Worm (Caenorhabditis elegans) whole organism, L4 larva: ENCODE results near the gene arrd-9.

Experiments used
- F26F4.8 ChIP-seq: fragments of 200-800 bp; sonication (Bioruptor generic); conservative IDR thresholded peaks from 2 replicates; pipeline ENCODE4 v1.3.6; 2022; ENCODE audit warnings: missing genetic modification characterization, missing compliant biosample characterization
- F44E2.7 ChIP-seq: fragments of 200-800 bp; sonication (Bioruptor generic); IDR thresholded peaks from 2 replicates; pipeline ENCODE4 v2.1.2; 2022; ENCODE audit warnings: missing genetic modification characterization, missing compliant biosample characterization
- F49E8.2 ChIP-seq: sonication (generic microtip); optimal IDR thresholded peaks from 2 replicates; lab custom pipeline; 2016; ENCODE audit warnings: missing compliant biosample characterization, mild to moderate bottlenecking, missing genetic modification characterization, borderline replicate concordance
- T20F7.1 ChIP-seq: fragments of 200-800 bp; sonication (Bioruptor generic); optimal IDR thresholded peaks from 2 replicates; lab custom pipeline; 2018; ENCODE audit warnings: mild to moderate bottlenecking, missing genetic modification characterization, missing compliant biosample characterization
- Y5F2A.4 ChIP-seq: fragments of 200-800 bp; sonication (Bioruptor generic); optimal IDR thresholded peaks from 2 replicates; lab custom pipeline; 2018; ENCODE audit warnings: mild to moderate bottlenecking, missing genetic modification characterization, missing compliant biosample characterization
- Y75B8A.6 ChIP-seq: fragments of 200-800 bp; sonication (Bioruptor generic); IDR thresholded peaks from 2 replicates; pipeline ENCODE4 v1.3.6; 2022; ENCODE audit warnings: missing genetic modification reagents, missing genetic modification characterization, missing compliant biosample characterization
- aha-1 ChIP-seq: fragments of 150-350 bp; peaks from one replicate; lab custom pipeline; 2014; ENCODE audit warnings: missing biosample characterization, missing genetic modification characterization
- ceh-28 ChIP-seq: fragments of 150-350 bp; optimal IDR thresholded peaks from 2 replicates; lab custom pipeline; 2014; ENCODE audit warnings: missing biosample characterization, missing genetic modification reagents, missing genetic modification characterization
- ceh-44 ChIP-seq: fragments of 200-800 bp; sonication (Bioruptor generic); IDR thresholded peaks from 2 replicates; pipeline ENCODE4 v1.3.6; 2022; ENCODE audit warnings: missing genetic modification reagents, missing genetic modification characterization, missing compliant biosample characterization
- cey-2 ChIP-seq: sonication (generic microtip); optimal IDR thresholded peaks from 3 replicates; lab custom pipeline; 2017; ENCODE audit warnings: missing genetic modification characterization, mild to moderate bottlenecking, missing compliant biosample characterization, antibody characterized with exemption, borderline replicate concordance; ENCODE audit not compliant: insufficient read depth
- daf-12 ChIP-seq: fragments of 150-350 bp; optimal IDR thresholded peaks from 2 replicates; lab custom pipeline; 2014; ENCODE audit warnings: missing biosample characterization, missing genetic modification reagents, missing genetic modification characterization
- daf-19 ChIP-seq: fragments of 200-800 bp; sonication (Bioruptor generic); conservative IDR thresholded peaks from 2 replicates; pipeline ENCODE4 v1.3.6; 2022; ENCODE audit warnings: missing genetic modification characterization, missing compliant biosample characterization
- duxl-1 ChIP-seq: sonication (generic microtip); optimal IDR thresholded peaks from 2 replicates; lab custom pipeline; 2016; ENCODE audit warnings: mild to moderate bottlenecking, missing genetic modification characterization, moderate library complexity, missing compliant biosample characterization; ENCODE audit not compliant: poor library complexity
- egl-27 ChIP-seq: sonication (generic microtip); optimal IDR thresholded peaks from 3 replicates; lab custom pipeline; 2017; ENCODE audit warnings: missing biosample characterization, missing genetic modification reagents, missing genetic modification characterization
- egl-43 ChIP-seq: fragments of 200-800 bp; sonication (Bioruptor generic); IDR thresholded peaks from 2 replicates; pipeline ENCODE4 v1.3.6; 2022; ENCODE audit warnings: missing genetic modification reagents, missing genetic modification characterization, missing compliant biosample characterization
- fkh-10 ChIP-seq: fragments of 150-350 bp; optimal IDR thresholded peaks from 2 replicates; lab custom pipeline; 2014; ENCODE audit warnings: missing biosample characterization, missing genetic modification reagents, missing genetic modification characterization
- hif-1 ChIP-seq, 2 experiments: sonication (generic microtip); optimal IDR thresholded peaks; 2 replicates each; lab custom pipeline; 2016 to 2017; ENCODE audit warnings: missing compliant biosample characterization in 2 of 2, missing genetic modification characterization in 2 of 2, missing genetic modification reagents in 2 of 2, missing genotype in 2 of 2, mild to moderate bottlenecking in 1 of 2
- hlh-11 ChIP-seq: fragments of 200-800 bp; sonication (Bioruptor generic); optimal IDR thresholded peaks from 2 replicates; lab custom pipeline; 2018; ENCODE audit warnings: mild to moderate bottlenecking, missing genetic modification characterization, missing compliant biosample characterization
- hmg-1.1 ChIP-seq: fragments of 200-800 bp; sonication (Bioruptor generic); IDR thresholded peaks from 2 replicates; pipeline ENCODE4 v1.3.6; 2022; ENCODE audit warnings: missing genetic modification reagents, missing genetic modification characterization, missing compliant biosample characterization
- lin-1 ChIP-seq: fragments of 200-800 bp; sonication (Bioruptor generic); IDR thresholded peaks from 2 replicates; pipeline ENCODE4 v1.3.6; 2022; ENCODE audit warnings: missing genetic modification reagents, missing genetic modification characterization, missing compliant biosample characterization
- lin-29 ChIP-seq: fragments of 200-800 bp; sonication (Bioruptor generic); IDR thresholded peaks from 2 replicates; pipeline ENCODE4 v1.3.6; 2022; ENCODE audit warnings: missing genetic modification reagents, missing genetic modification characterization, missing compliant biosample characterization
- lin-39 ChIP-seq: fragments of 150-350 bp; optimal IDR thresholded peaks from 2 replicates; lab custom pipeline; 2014; ENCODE audit warnings: missing biosample characterization, missing genetic modification reagents, missing genetic modification characterization
- madf-9 ChIP-seq: fragments of 200-800 bp; sonication (Bioruptor generic); conservative IDR thresholded peaks from 2 replicates; pipeline ENCODE4 v1.3.6; 2022; ENCODE audit warnings: missing genetic modification reagents, missing genetic modification characterization, missing compliant biosample characterization
- mdl-1 ChIP-seq, 2 experiments: fragments of 150-350 bp in 1 of 2; sonication (generic microtip) in 1 of 2; optimal IDR thresholded peaks; 2 replicates each; lab custom pipeline; 2014 to 2017; ENCODE audit warnings: missing biosample characterization in 2 of 2, missing genetic modification characterization in 2 of 2
- mdt-29 ChIP-seq: fragments of 200-800 bp; sonication (Bioruptor generic); IDR thresholded peaks from 2 replicates; pipeline ENCODE4 v1.3.6; 2022; ENCODE audit warnings: missing genetic modification reagents, missing genetic modification characterization, missing compliant biosample characterization
- mes-2 ChIP-seq: sonication (generic microtip); optimal IDR thresholded peaks from 2 replicates; lab custom pipeline; 2016; ENCODE audit warnings: missing genotype, mild to moderate bottlenecking, missing genetic modification characterization, missing compliant biosample characterization; ENCODE audit not compliant: poor library complexity, severe bottlenecking
- mxl-2 ChIP-seq: fragments of 200-800 bp; sonication (Bioruptor generic); conservative IDR thresholded peaks from 2 replicates; pipeline ENCODE4 v1.3.6; 2022; ENCODE audit warnings: missing genetic modification reagents, missing genetic modification characterization, missing compliant biosample characterization
- mxl-3 ChIP-seq: fragments of 200-800 bp; sonication (Bioruptor generic); optimal IDR thresholded peaks from 2 replicates; lab custom pipeline; 2018; ENCODE audit warnings: mild to moderate bottlenecking, missing genetic modification characterization, missing compliant biosample characterization
- nhr-102 ChIP-seq: sonication (generic microtip); optimal IDR thresholded peaks from 2 replicates; lab custom pipeline; 2016; ENCODE audit warnings: mild to moderate bottlenecking, missing genetic modification characterization, moderate library complexity, missing compliant biosample characterization
- nhr-11 ChIP-seq: fragments of 150-350 bp; optimal IDR thresholded peaks from 2 replicates; lab custom pipeline; 2014; ENCODE audit warnings: missing biosample characterization, missing genetic modification characterization
- nhr-237 ChIP-seq: sonication (generic microtip); optimal IDR thresholded peaks from 2 replicates; lab custom pipeline; 2017; ENCODE audit warnings: missing biosample characterization, missing genetic modification characterization
- nhr-28 ChIP-seq: fragments of 150-350 bp; optimal IDR thresholded peaks from 2 replicates; lab custom pipeline; 2014; ENCODE audit warnings: missing biosample characterization, missing genetic modification characterization
- nhr-42 ChIP-seq: fragments of 200-800 bp; sonication (Bioruptor generic); IDR thresholded peaks from 2 replicates; pipeline ENCODE4 v1.3.6; 2022; ENCODE audit warnings: missing genetic modification characterization, missing compliant biosample characterization
- pha-4 ChIP-seq, 2 experiments: fragments of 150-350 bp in 1 of 2; fragments of 200-800 bp in 1 of 2; sonication (Bioruptor generic) in 1 of 2; IDR thresholded peaks in 1 of 2; optimal IDR thresholded peaks in 1 of 2; 2 replicates each; pipeline versions ENCODE4 v1.3.6 to Lab custom; 2014 to 2022; ENCODE audit warnings: missing genetic modification characterization in 2 of 2, missing genetic modification reagents in 2 of 2, missing biosample characterization in 1 of 2, missing compliant biosample characterization in 1 of 2
- php-3 ChIP-seq: fragments of 200-800 bp; sonication (Bioruptor generic); IDR thresholded peaks from 2 replicates; pipeline ENCODE4 v1.3.6; 2022; ENCODE audit warnings: missing genetic modification reagents, missing genetic modification characterization, missing compliant biosample characterization
- saeg-2 ChIP-seq: fragments of 200-800 bp; sonication (Bioruptor generic); IDR thresholded peaks from 2 replicates; pipeline ENCODE4 v1.3.6; 2022; ENCODE audit warnings: missing genetic modification reagents, missing genetic modification characterization, missing compliant biosample characterization
- snpc-1.2 ChIP-seq: fragments of 200-800 bp; sonication (Bioruptor generic); IDR thresholded peaks from 2 replicates; pipeline ENCODE4 v1.3.6; 2022; ENCODE audit warnings: missing genetic modification reagents, missing genetic modification characterization, missing compliant biosample characterization
- snpc-4 ChIP-seq: fragments of 150-350 bp; optimal IDR thresholded peaks from 2 replicates; lab custom pipeline; 2014; ENCODE audit warnings: missing biosample characterization, missing genetic modification characterization
- unc-62 ChIP-seq, 3 experiments: fragments of 150-350 bp in 1 of 3; sonication (generic microtip); optimal IDR thresholded peaks in 2 of 3; peaks in 1 of 3; 1 replicate in 1 of 3; 2 replicates in 2 of 3; lab custom pipeline; 2014 to 2017; ENCODE audit warnings: missing biosample characterization in 3 of 3, missing genetic modification characterization in 3 of 3, missing genetic modification reagents in 3 of 3, missing genotype in 1 of 3
- vab-7 ChIP-seq: fragments of 200-800 bp; sonication (Bioruptor generic); IDR thresholded peaks from 2 replicates; pipeline ENCODE4 v1.3.6; 2022; ENCODE audit warnings: missing genetic modification reagents, missing genetic modification characterization, missing compliant biosample characterization
- zag-1 ChIP-seq: fragments of 150-350 bp; optimal IDR thresholded peaks from 2 replicates; lab custom pipeline; 2014; ENCODE audit warnings: missing biosample characterization, missing genetic modification characterization
- zfp-3 ChIP-seq: fragments of 200-800 bp; sonication (Bioruptor generic); conservative IDR thresholded peaks from 2 replicates; pipeline ENCODE4 v1.3.6; 2022; ENCODE audit warnings: missing genetic modification reagents, missing genetic modification characterization, missing compliant biosample characterization
- zip-11 ChIP-seq: fragments of 200-800 bp; sonication (Bioruptor generic); IDR thresholded peaks from 2 replicates; pipeline ENCODE4 v1.3.6; 2022; ENCODE audit warnings: missing genetic modification characterization, missing compliant biosample characterization
- zip-2 ChIP-seq: fragments of 150-350 bp; optimal IDR thresholded peaks from 2 replicates; lab custom pipeline; 2014; ENCODE audit warnings: missing biosample characterization, missing genetic modification characterization
- ztf-11 ChIP-seq: fragments of 150-350 bp; optimal IDR thresholded peaks from 2 replicates; lab custom pipeline; 2014; ENCODE audit warnings: missing biosample characterization, missing genetic modification characterization
- ztf-7 ChIP-seq: fragments of 150-350 bp; optimal IDR thresholded peaks from 2 replicates; lab custom pipeline; 2014; ENCODE audit warnings: missing biosample characterization, missing genetic modification characterization

The arrd-9 gene

DNA sequence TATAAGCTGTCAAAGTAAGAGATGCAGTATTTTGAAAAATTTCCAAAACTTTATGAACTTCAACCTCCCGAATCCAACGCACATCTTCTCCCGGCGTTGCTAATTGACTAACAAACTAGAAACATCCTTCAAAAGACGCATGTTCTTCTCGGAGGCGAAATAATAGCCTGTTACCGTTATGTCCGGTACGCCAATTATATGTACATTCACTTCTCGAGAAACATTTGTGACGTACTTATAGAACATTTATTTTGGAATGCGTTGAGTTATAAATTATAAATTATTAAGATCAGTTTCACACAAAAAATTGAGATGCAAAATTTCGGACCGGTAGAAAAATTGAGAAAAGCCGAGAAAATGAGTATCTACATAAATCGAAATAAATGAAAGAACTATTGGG lies 16.3 kb upstream of the arrd-9 start, which contains the start of gene T21B4.3:
T21B4.3 (minus strand) TSS at position 101 of the 400 bp plus-strand sequence.
- no peak for TF ChIP-seq php-3 (GFP tag; lab: Robert Waterston, UW)
- no peak for TF ChIP-seq cey-2 (tag; lab: Kevin White, UChicago)
- TF ChIP-seq ceh-28 (tag; lab: Kevin White, UChicago), result no peak
- no peak for TF ChIP-seq zip-11 (GFP tag; lab: Robert Waterston, UW)
- TF ChIP-seq nhr-11, result no peak
- no peak for TF ChIP-seq vab-7 (GFP tag; lab: Robert Waterston, UW)
- TF ChIP-seq mdl-1 (tag; optimal IDR thresholded peaks at IDR 0.05; lab: Kevin White, UChicago), result no peak

ce11 chrII:12494556-12495131 lies 13.9 kb upstream of the arrd-9 start, which contains the start of gene col-85:
Gene col-85 (minus strand): TSS chrII:12495095.
- peak; percentile 79 for TF ChIP-seq mdt-29 (GFP tag; lab: Robert Waterston, UW)
- TF ChIP-seq lin-39 (tag; lab: Kevin White, UChicago), result no peak
- peak; percentile 92 for TF ChIP-seq F26F4.8
- TF ChIP-seq saeg-2 (GFP tag; lab: Robert Waterston, UW), result peak; percentile 57; the same call in 1 of the 2 replicates
- peak; percentile 42 for TF ChIP-seq mxl-3 (GFP tag; lab: Kevin White, UChicago)
- TF ChIP-seq nhr-237 (tag; lab: Kevin White, UChicago), result no peak
- peak; percentile 94 for TF ChIP-seq aha-1 (tag; lab: Kevin White, UChicago)
- peak in 1 of 2 experiments; percentile 59 for TF ChIP-seq mdl-1 (tag; optimal IDR thresholded peaks at IDR 0.05; lab: Kevin White, UChicago)
- TF ChIP-seq mxl-2 (GFP tag; lab: Robert Waterston, UW), result peak; percentile 73
- TF ChIP-seq madf-9, result peak; percentile 87
- TF ChIP-seq lin-1, result peak; percentile 89
- TF ChIP-seq daf-12 (tag; lab: Kevin White, UChicago), result no peak
- TF ChIP-seq hlh-11 (tag; lab: Kevin White, UChicago), result peak; percentile 66
- peak; percentile 56 for TF ChIP-seq nhr-11
- peak; percentile 5 to 68 for TF ChIP-seq hif-1 (tag; optimal IDR thresholded peaks at IDR 0.05; lab: Kevin White, UChicago)
- no peak for TF ChIP-seq zag-1 (tag; lab: Kevin White, UChicago)
- peak; percentile 60 for TF ChIP-seq zip-2 (tag; lab: Kevin White, UChicago)
- TF ChIP-seq snpc-1.2, result peak; percentile 88
- peak; percentile 71 for TF ChIP-seq ztf-7 (tag; lab: Kevin White, UChicago)
- TF ChIP-seq daf-19 (GFP tag; lab: Robert Waterston, UW), result no peak
- no peak for TF ChIP-seq egl-27
- peak; percentile 30 for TF ChIP-seq fkh-10
- peak; percentile 78; the same call in 1 of the 2 replicates for TF ChIP-seq nhr-42 (GFP tag; lab: Robert Waterston, UW)
- TF ChIP-seq ceh-44 (GFP tag; lab: Robert Waterston, UW), result peak; percentile 92
- peak; percentile 83 for TF ChIP-seq mes-2 (tag; lab: Kevin White, UChicago)
- peak; percentile 48 for TF ChIP-seq nhr-28
- peak; percentile 79 for TF ChIP-seq Y5F2A.4 (GFP tag; lab: Kevin White, UChicago)
- TF ChIP-seq duxl-1, result peak; percentile 82
- no peak for TF ChIP-seq ztf-11 (tag; lab: Kevin White, UChicago)
- TF ChIP-seq unc-62 (GFP tag; optimal IDR thresholded peaks at IDR 0.05 in 1 of 2; lab: Kevin White, UChicago), result peak in 1 of 2 experiments; percentile 79
- TF ChIP-seq unc-62 (tag; optimal IDR thresholded peaks at IDR 0.05; lab: Kevin White, UChicago), result no peak
- peak; percentile 98 for TF ChIP-seq egl-43 (GFP tag; lab: Robert Waterston, UW)
- no peak for TF ChIP-seq T20F7.1 (GFP tag; lab: Kevin White, UChicago)
- peak; percentile 73; the same call in 1 of the 2 replicates for TF ChIP-seq Y75B8A.6
- TF ChIP-seq lin-29 (GFP tag; lab: Robert Waterston, UW), result peak; percentile 75
- peak; percentile 73 for TF ChIP-seq zfp-3 (GFP tag; lab: Robert Waterston, UW)
- peak; percentile 80; the same call in 1 of the 2 replicates for TF ChIP-seq F44E2.7 (GFP tag; lab: Robert Waterston, UW)
- TF ChIP-seq nhr-102 (tag; lab: Kevin White, UChicago), result peak; percentile 75
- TF ChIP-seq F49E8.2, result peak; percentile 49
- peak; percentile 98 for TF ChIP-seq hmg-1.1 (GFP tag; lab: Robert Waterston, UW)
- TF ChIP-seq snpc-4 (tag; lab: Kevin White, UChicago), result peak; percentile 71
- peak; percentile 95 for TF ChIP-seq pha-4 (GFP tag; IDR thresholded peaks at IDR 0.05; lab: Robert Waterston, UW)
- no peak for TF ChIP-seq pha-4 (tag; optimal IDR thresholded peaks at IDR 0.05; lab: Kevin White, UChicago)
